Fruit fly (Drosophila melanogaster) whole organism, embryonic: ENCODE measurements around the gene CG43271.

Experiments used
- Ada2b ChIP-seq: fragments of 200-800 bp; sonication (Bioruptor generic); IDR thresholded peaks from 2 replicates; pipeline ENCODE4 v1.3.6; 2022; ENCODE audit warnings: missing biosample characterization, missing genetic modification characterization
- Atf6 ChIP-seq: fragments of 200-800 bp; sonication (Bioruptor generic); IDR thresholded peaks from 2 replicates; pipeline ENCODE4 v1.3.6; 2022; ENCODE audit warnings: missing biosample characterization, missing genetic modification characterization
- B-H2 ChIP-seq: fragments of 200-800 bp; sonication (Bioruptor generic); optimal IDR thresholded peaks from 2 replicates; lab custom pipeline; 2018; ENCODE audit warnings: missing biosample characterization, mild to moderate bottlenecking, missing genetic modification characterization
- Bteb2 ChIP-seq: fragments of 200-800 bp; sonication (Bioruptor generic); optimal IDR thresholded peaks from 2 replicates; lab custom pipeline; 2016; ENCODE audit warnings: missing biosample characterization, missing genetic modification characterization
- CG1024 ChIP-seq: fragments of 200-800 bp; sonication (Bioruptor generic); IDR thresholded peaks from 2 replicates; pipeline ENCODE4 v1.3.6; 2022; ENCODE audit warnings: missing biosample characterization, missing genetic modification characterization
- CG10274 ChIP-seq: fragments of 200-800 bp; sonication (Bioruptor generic); optimal IDR thresholded peaks from 3 replicates; lab custom pipeline; 2017; ENCODE audit warnings: missing biosample characterization, mild to moderate bottlenecking, missing genetic modification characterization
- CG11093 ChIP-seq: fragments of 200-800 bp; sonication (Bioruptor generic); IDR thresholded peaks from 3 replicates; pipeline ENCODE4 v1.3.6; 2022; ENCODE audit warnings: missing biosample characterization, missing genetic modification characterization
- CG12744 ChIP-seq: fragments of 200-800 bp; sonication (Bioruptor generic); optimal IDR thresholded peaks from 2 replicates; lab custom pipeline; 2016; ENCODE audit warnings: missing biosample characterization, missing genetic modification characterization
- CG13894 ChIP-seq: fragments of 200-800 bp; sonication (Bioruptor generic); optimal IDR thresholded peaks from 3 replicates; lab custom pipeline; 2018; ENCODE audit warnings: missing biosample characterization, mild to moderate bottlenecking, missing genetic modification characterization, moderate library complexity
- CG14965 ChIP-seq: fragments of 200-800 bp; sonication (Bioruptor generic); optimal IDR thresholded peaks from 2 replicates; lab custom pipeline; 2016; ENCODE audit warnings: missing biosample characterization, missing genetic modification characterization, borderline replicate concordance
- CG15269 ChIP-seq: fragments of 200-800 bp; sonication (Bioruptor generic); optimal IDR thresholded peaks from 2 replicates; lab custom pipeline; 2018; ENCODE audit warnings: missing biosample characterization, mild to moderate bottlenecking, missing genetic modification characterization, moderate library complexity
- CG15479 ChIP-seq: fragments of 200-800 bp; sonication (Bioruptor generic); optimal IDR thresholded peaks from 3 replicates; lab custom pipeline; 2019; ENCODE audit warnings: missing biosample characterization, mild to moderate bottlenecking, missing genetic modification characterization, moderate library complexity
- CG15514 ChIP-seq: fragments of 200-800 bp; sonication (Bioruptor generic); optimal IDR thresholded peaks from 3 replicates; lab custom pipeline; 2017; ENCODE audit warnings: missing biosample characterization, missing genetic modification characterization, mild to moderate bottlenecking, moderate library complexity, missing genetic modification reagents
- CG15696 ChIP-seq: fragments of 200-800 bp; sonication (Bioruptor generic); optimal IDR thresholded peaks from 2 replicates; lab custom pipeline; 2019; ENCODE audit warnings: missing biosample characterization, mild to moderate bottlenecking, missing genetic modification characterization, moderate library complexity
- CG30431 ChIP-seq: fragments of 200-800 bp; sonication (Bioruptor generic); optimal IDR thresholded peaks from 2 replicates; lab custom pipeline; 2017; ENCODE audit warnings: missing biosample characterization, missing genetic modification characterization
- CG3065 ChIP-seq: fragments of 200-800 bp; sonication (Bioruptor generic); optimal IDR thresholded peaks from 2 replicates; lab custom pipeline; 2016; ENCODE audit warnings: missing biosample characterization, missing genetic modification characterization
- CG3163 ChIP-seq: fragments of 200-800 bp; sonication (Bioruptor generic); optimal IDR thresholded peaks from 3 replicates; lab custom pipeline; 2016; ENCODE audit warnings: missing biosample characterization, missing genetic modification characterization
- CG6813 ChIP-seq: fragments of 200-800 bp; sonication (Bioruptor generic); optimal IDR thresholded peaks from 2 replicates; lab custom pipeline; 2017; ENCODE audit warnings: missing biosample characterization, missing genetic modification characterization, mild to moderate bottlenecking, moderate library complexity, missing genetic modification reagents
- CG7839 ChIP-seq: fragments of 200-800 bp; sonication (Bioruptor generic); optimal IDR thresholded peaks from 3 replicates; lab custom pipeline; 2018; ENCODE audit warnings: missing biosample characterization, mild to moderate bottlenecking, missing genetic modification characterization, moderate library complexity
- CG7963 ChIP-seq: fragments of 200-800 bp; sonication (Bioruptor generic); IDR thresholded peaks from 3 replicates; pipeline ENCODE4 v1.3.6; 2022; ENCODE audit warnings: missing biosample characterization, missing genetic modification characterization; ENCODE audit not compliant: partially characterized antibody
- CG8944 ChIP-seq: fragments of 200-800 bp; sonication (Bioruptor generic); optimal IDR thresholded peaks from 3 replicates; lab custom pipeline; 2016; ENCODE audit warnings: missing biosample characterization, missing genetic modification characterization
- CG9437 ChIP-seq: fragments of 200-800 bp; sonication (Bioruptor generic); optimal IDR thresholded peaks from 2 replicates; lab custom pipeline; 2018; ENCODE audit warnings: missing biosample characterization, mild to moderate bottlenecking, missing genetic modification characterization
- CG9932 ChIP-seq: fragments of 200-800 bp; sonication (Bioruptor generic); IDR thresholded peaks from 2 replicates; pipeline ENCODE4 v1.3.6; 2022; ENCODE audit warnings: missing biosample characterization, missing genetic modification characterization
- CHES-1-like ChIP-seq: fragments of 200-800 bp; sonication (Bioruptor generic); optimal IDR thresholded peaks from 2 replicates; lab custom pipeline; 2016; ENCODE audit warnings: missing biosample characterization, missing genetic modification characterization
- Dip3 ChIP-seq: fragments of 200-800 bp; sonication (Bioruptor generic); optimal IDR thresholded peaks from 3 replicates; lab custom pipeline; 2016; ENCODE audit warnings: missing biosample characterization, missing genetic modification characterization
- E2f1 ChIP-seq: fragments of 200-800 bp; sonication (Bioruptor generic); IDR thresholded peaks from 2 replicates; pipeline ENCODE4 v1.3.6; 2022; ENCODE audit warnings: missing biosample characterization, missing genetic modification characterization
- H2.0 ChIP-seq: fragments of 200-800 bp; sonication (Bioruptor generic); IDR thresholded peaks from 2 replicates; pipeline ENCODE4 v1.3.6; 2022; ENCODE audit warnings: missing biosample characterization, missing genetic modification characterization
- HLH4C ChIP-seq: fragments of 200-800 bp; sonication (Bioruptor generic); IDR thresholded peaks from 3 replicates; pipeline ENCODE4 v1.3.6; 2022; ENCODE audit warnings: missing biosample characterization, missing genetic modification characterization; ENCODE audit not compliant: partially characterized antibody
- HLHmδ ChIP-seq: fragments of 200-800 bp; sonication (Bioruptor generic); optimal IDR thresholded peaks from 2 replicates; lab custom pipeline; 2018; ENCODE audit warnings: missing biosample characterization, mild to moderate bottlenecking, missing genetic modification characterization, moderate library complexity
- Mad ChIP-seq: fragments of 200-800 bp; sonication (Bioruptor generic); optimal IDR thresholded peaks from 2 replicates; lab custom pipeline; 2016; ENCODE audit warnings: missing biosample characterization, missing genetic modification characterization
- Meics ChIP-seq: fragments of 200-800 bp; sonication (Bioruptor generic); optimal IDR thresholded peaks from 2 replicates; lab custom pipeline; 2017; ENCODE audit warnings: missing biosample characterization, mild to moderate bottlenecking, missing genetic modification characterization
- NK7.1 ChIP-seq: fragments of 200-800 bp; sonication (Bioruptor generic); optimal IDR thresholded peaks from 3 replicates; lab custom pipeline; 2016; ENCODE audit warnings: missing biosample characterization, missing genetic modification characterization
- Nf-YC ChIP-seq: fragments of 200-800 bp; optimal IDR thresholded peaks from 3 replicates; lab custom pipeline; 2019; ENCODE audit warnings: missing biosample characterization, mild to moderate bottlenecking, missing genetic modification characterization, moderate library complexity
- NfI ChIP-seq: fragments of 200-800 bp; sonication (Bioruptor generic); optimal IDR thresholded peaks from 3 replicates; lab custom pipeline; 2018; ENCODE audit warnings: missing biosample characterization, mild to moderate bottlenecking, missing genetic modification characterization, moderate library complexity
- Poxn ChIP-seq: fragments of 200-800 bp; sonication (Bioruptor generic); IDR thresholded peaks from 2 replicates; pipeline ENCODE4 v1.3.6; 2022; ENCODE audit warnings: missing biosample characterization, missing genetic modification characterization
- Sin3A ChIP-seq: fragments of >200 bp; optimal IDR thresholded peaks from 2 replicates; lab custom pipeline; 2018
- TFAM ChIP-seq: fragments of 200-800 bp; sonication (Bioruptor generic); optimal IDR thresholded peaks from 2 replicates; lab custom pipeline; 2017; ENCODE audit warnings: missing biosample characterization, missing genetic modification characterization, inconsistent platforms
- amos ChIP-seq: fragments of 200-800 bp; sonication (Bioruptor generic); IDR thresholded peaks from 2 replicates; pipeline ENCODE4 v1.3.6; 2022; ENCODE audit warnings: missing biosample characterization, missing genetic modification characterization; ENCODE audit not compliant: partially characterized antibody
- bab2 ChIP-seq: fragments of 200-800 bp; sonication (Bioruptor generic); optimal IDR thresholded peaks from 2 replicates; lab custom pipeline; 2016; ENCODE audit warnings: missing biosample characterization, missing genetic modification characterization
- ci ChIP-seq: fragments of 200-800 bp; sonication (Bioruptor generic); IDR thresholded peaks from 3 replicates; pipeline ENCODE4 v1.3.6; 2022; ENCODE audit warnings: missing biosample characterization, missing genetic modification characterization
- dmrt11E ChIP-seq: fragments of 200-800 bp; sonication (Bioruptor generic); optimal IDR thresholded peaks from 3 replicates; lab custom pipeline; 2018; ENCODE audit warnings: missing biosample characterization, mild to moderate bottlenecking, missing genetic modification characterization, moderate library complexity
- grau ChIP-seq: fragments of 200-800 bp; optimal IDR thresholded peaks from 3 replicates; lab custom pipeline; 2019; ENCODE audit warnings: missing biosample characterization, mild to moderate bottlenecking, missing genetic modification characterization, moderate library complexity
- gro ChIP-seq: fragments of 200-800 bp; sonication (Bioruptor generic); optimal IDR thresholded peaks from 2 replicates; lab custom pipeline; 2016; ENCODE audit warnings: missing biosample characterization, missing genetic modification characterization
- ham ChIP-seq: fragments of 200-800 bp; sonication (Bioruptor generic); IDR thresholded peaks from 2 replicates; pipeline ENCODE4 v1.3.6; 2022; ENCODE audit warnings: missing biosample characterization, missing genetic modification characterization
- hkb ChIP-seq, 2 experiments: fragments of 200-800 bp in 1 of 2; fragments of >200 bp in 1 of 2; sonication (Bioruptor generic) in 1 of 2; IDR thresholded peaks in 1 of 2; optimal IDR thresholded peaks in 1 of 2; 2 replicates each; pipeline versions ENCODE4 v1.3.6 to Lab custom; 2017 to 2022; ENCODE audit warnings: missing biosample characterization in 1 of 2, missing genetic modification characterization in 1 of 2
- mld ChIP-seq: fragments of 200-800 bp; sonication (Bioruptor generic); IDR thresholded peaks from 3 replicates; pipeline ENCODE4 v1.3.6; 2022; ENCODE audit warnings: missing biosample characterization, missing genetic modification characterization; ENCODE audit not compliant: partially characterized antibody
- seq ChIP-seq: fragments of 200-800 bp; sonication (Bioruptor generic); IDR thresholded peaks from 2 replicates; pipeline ENCODE4 v1.3.6; 2022; ENCODE audit warnings: missing biosample characterization, missing genetic modification characterization
- slp2 ChIP-seq: fragments of 200-800 bp; sonication (Bioruptor generic); optimal IDR thresholded peaks from 2 replicates; lab custom pipeline; 2016; ENCODE audit warnings: missing biosample characterization, missing genetic modification characterization
- unc-4 ChIP-seq: fragments of 200-800 bp; sonication (Bioruptor generic); IDR thresholded peaks from 2 replicates; pipeline ENCODE4 v1.3.6; 2022; ENCODE audit warnings: missing biosample characterization, missing genetic modification characterization; ENCODE audit not compliant: partially characterized antibody
- wor ChIP-seq: fragments of 200-800 bp; sonication (Bioruptor generic); IDR thresholded peaks from 2 replicates; pipeline ENCODE4 v1.3.6; 2022; ENCODE audit warnings: missing biosample characterization, missing genetic modification characterization

Gene CG43271

DNA sequence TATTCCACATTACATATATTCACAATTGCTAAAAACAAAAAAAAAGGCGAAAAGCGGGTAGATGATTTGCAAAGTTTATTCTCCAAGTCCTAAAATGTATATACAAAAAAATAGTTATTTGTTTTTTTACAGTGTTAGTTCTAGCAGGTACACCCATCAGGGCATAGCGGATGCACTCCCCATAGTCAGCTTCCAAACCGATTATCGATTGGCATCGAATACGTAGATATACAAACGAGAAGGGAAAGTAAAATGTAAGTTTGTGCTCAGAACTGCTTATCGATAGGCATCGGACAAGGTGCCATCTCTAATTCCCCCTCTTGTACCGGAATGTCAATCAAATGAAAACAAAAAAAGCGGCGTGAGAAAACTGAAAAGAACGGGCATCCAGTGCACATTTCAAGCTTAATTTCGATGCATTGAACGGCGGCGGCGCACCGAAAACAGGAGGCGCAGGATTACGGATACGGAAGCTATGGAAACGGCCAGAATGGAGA, 48.3 kb upstream of the CG43271 start, which contains the start of gene CG5674 (continued):
- TF ChIP-seq B-H2 (GFP tag; lab: Kevin White, UChicago) (no peak), CG13894 (tag; lab: Kevin White, UChicago) (no peak), CG11093 (no peak), CG3065 (GFP tag; lab: Kevin White, UChicago) (no peak), E2f1 (GFP tag; lab: Robert Waterston, UW) (peak; percentile 57; the same call in 1 of the 2 replicates), seq (GFP tag; lab: Robert Waterston, UW) (no peak), Dip3 (GFP tag; lab: Kevin White, UChicago) (peak; percentile 20), unc-4 (GFP tag; lab: Robert Waterston, UW) (peak; percentile 82), grau (tag; lab: Kevin White, UChicago) (no peak), NK7.1 (GFP tag; lab: Kevin White, UChicago) (no peak), bab2 (peak; percentile 23), Mad (GFP tag; lab: Kevin White, UChicago) (peak; percentile 49), slp2 (GFP tag; lab: Kevin White, UChicago) (no peak), NfI (peak; percentile 33), Atf6 (GFP tag; lab: Robert Waterston, UW) (peak; percentile 24; the same call in 1 of the 2 replicates), CG15479 (GFP tag; lab: Kevin White, UChicago) (no peak), CG15514 (GFP tag; lab: Kevin White, UChicago) (peak; percentile 58), mld (peak; percentile 85), CG30431 (GFP tag; lab: Kevin White, UChicago) (no peak), CG12744 (GFP tag; lab: Kevin White, UChicago) (no peak), CG7839 (tag; lab: Kevin White, UChicago) (no peak), Sin3A (lab: Kevin White, UChicago) (peak; percentile 54), hkb (optimal IDR thresholded peaks at IDR 0.05; lab: Kevin White, UChicago) (no peak), hkb (GFP tag; IDR thresholded peaks at IDR 0.05; lab: Robert Waterston, UW) (no peak; the same call in 1 of the 2 replicates), CG15696 (tag; lab: Kevin White, UChicago) (no peak), CG9932 (GFP tag; lab: Robert Waterston, UW) (peak; percentile 73), CG14965 (GFP tag; lab: Kevin White, UChicago) (no peak), CHES-1-like (GFP tag; lab: Kevin White, UChicago) (peak; percentile 80), CG10274 (GFP tag; lab: Kevin White, UChicago) (no peak), CG1024 (GFP tag; lab: Robert Waterston, UW) (0 out of 2 replicates have a peak, but pooled peaks have one; percentile 18), H2.0 (GFP tag; lab: Robert Waterston, UW) (0 out of 2 replicates have a peak, but pooled peaks have one; percentile 19), TFAM (GFP tag; lab: Kevin White, UChicago) (no peak), CG9437 (peak; percentile 18), Nf-YC (no peak), CG7963 (GFP tag; lab: Robert Waterston, UW) (peak; percentile 83), gro (GFP tag; lab: Kevin White, UChicago) (no peak), CG3163 (peak; percentile 58), Meics (peak; percentile 35), dmrt11E (tag; lab: Kevin White, UChicago) (no peak), ci (GFP tag; lab: Robert Waterston, UW) (peak; percentile 70; the same call in 1 of the 3 replicates), CG8944 (GFP tag; lab: Kevin White, UChicago) (peak; percentile 42), CG6813 (no peak), wor (no peak), ham (GFP tag; lab: Robert Waterston, UW) (no peak), HLH4C (peak; percentile 94), HLHmδ (GFP tag; lab: Kevin White, UChicago) (no peak), amos (GFP tag; lab: Robert Waterston, UW) (peak; percentile 91), Ada2b (GFP tag; lab: Robert Waterston, UW) (peak; percentile 61), Bteb2 (GFP tag; lab: Kevin White, UChicago) (no peak), Poxn (GFP tag; lab: Robert Waterston, UW) (no peak), CG15269 (no peak)
